Worm (Caenorhabditis elegans): ENCODE results near the gene F12F6.1.

The F12F6.1 gene

DNA sequence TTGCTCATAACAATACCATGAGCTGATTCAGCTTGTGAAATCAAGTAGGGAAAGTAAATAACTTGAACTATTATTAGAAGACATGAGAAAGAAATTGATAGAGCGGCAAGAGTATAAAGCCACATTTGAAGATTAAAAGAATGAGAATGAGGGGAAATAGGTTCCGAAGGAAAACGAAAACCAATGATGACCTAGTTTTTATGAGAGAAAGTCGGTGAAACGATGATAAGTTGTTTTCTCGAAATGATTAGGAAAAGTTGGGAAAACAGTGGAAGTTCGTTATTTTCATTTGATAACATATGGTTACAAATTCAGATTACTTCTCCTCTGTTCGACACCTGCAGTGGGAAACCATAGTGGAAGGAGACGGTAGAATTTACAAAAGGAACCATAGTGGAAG is 31.9 kb upstream of the F12F6.1 start, which contains the start of gene col-128:
TSS of gene col-128 (minus strand) at position 148 of the 400 bp plus-strand sequence.
- TF ChIP-seq ztf-11 (tag; optimal IDR thresholded peaks at IDR 0.05): no peak
- TF ChIP-seq cnd-1 (tag; optimal IDR thresholded peaks at IDR 0.05): no peak
- no peak for TF ChIP-seq drap-1 (GFP tag; optimal IDR thresholded peaks at IDR 0.05)
- TF ChIP-seq lin-13 (tag; optimal IDR thresholded peaks at IDR 0.05): no peak
- TF ChIP-seq lsy-2 (tag; optimal IDR thresholded peaks at IDR 0.05): no peak
- no peak for TF ChIP-seq lin-32 (GFP tag; optimal IDR thresholded peaks at IDR 0.05)
- TF ChIP-seq unc-39 (tag; optimal IDR thresholded peaks at IDR 0.05): no peak
- TF ChIP-seq nhr-76 (tag; optimal IDR thresholded peaks at IDR 0.05): no peak
- TF ChIP-seq hlh-1 (tag; optimal IDR thresholded peaks at IDR 0.05): no peak
- no peak for TF ChIP-seq bed-3 (GFP tag; optimal IDR thresholded peaks at IDR 0.05)
- TF ChIP-seq ces-1 (GFP tag; optimal IDR thresholded peaks at IDR 0.05): no peak
- TF ChIP-seq unc-120 (tag; optimal IDR thresholded peaks at IDR 0.05; ENCODE audit: poor library complexity, severe bottlenecking): no peak
- TF ChIP-seq sem-2 (GFP tag; optimal IDR thresholded peaks at IDR 0.05): no peak
- no peak for TF ChIP-seq nhr-237 (tag; optimal IDR thresholded peaks at IDR 0.05)
- TF ChIP-seq mls-2 (tag; optimal IDR thresholded peaks at IDR 0.05): no peak
- TF ChIP-seq zip-8 (tag; optimal IDR thresholded peaks at IDR 0.05): no peak
- no peak for TF ChIP-seq nhr-2 (tag; optimal IDR thresholded peaks at IDR 0.05)

DNA sequence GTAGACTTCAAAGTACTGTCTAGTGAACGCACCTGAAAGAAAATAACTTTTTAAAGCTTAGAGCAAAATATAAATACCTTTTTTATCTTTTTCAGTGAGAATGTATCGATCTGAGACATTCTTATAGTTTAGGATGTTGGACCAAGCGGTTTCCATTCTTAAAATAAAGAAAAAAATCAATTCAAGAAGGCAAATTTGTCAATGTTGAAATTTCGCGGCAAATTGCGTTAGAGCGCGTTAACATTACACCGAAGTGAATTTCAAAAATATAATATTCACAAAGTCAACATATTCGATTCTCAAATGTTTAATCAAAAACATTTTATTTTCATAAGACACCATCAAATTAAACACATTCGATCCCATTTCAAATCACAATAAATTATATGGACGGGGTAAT is 22.1 kb upstream of the F12F6.1 start, which contains the start of gene F12F6.7:
TSS of gene F12F6.7 (minus strand) at position 157 of the 400 bp plus-strand sequence.
- TF ChIP-seq hlh-1 (tag; optimal IDR thresholded peaks at IDR 0.05) (no peak), drap-1 (GFP tag; optimal IDR thresholded peaks at IDR 0.05) (no peak), tbx-8 (GFP tag; optimal IDR thresholded peaks at IDR 0.05) (no peak), unc-120 (tag; optimal IDR thresholded peaks at IDR 0.05; ENCODE audit: poor library complexity, severe bottlenecking) (no peak), mep-1 (tag; optimal IDR thresholded peaks at IDR 0.05) (no peak), nhr-237 (tag; optimal IDR thresholded peaks at IDR 0.05) (no peak), zip-8 (tag; optimal IDR thresholded peaks at IDR 0.05) (no peak), blmp-1 (tag; optimal IDR thresholded peaks at IDR 0.05) (no peak), pha-4 (tag; optimal IDR thresholded peaks at IDR 0.05) (no peak)

DNA sequence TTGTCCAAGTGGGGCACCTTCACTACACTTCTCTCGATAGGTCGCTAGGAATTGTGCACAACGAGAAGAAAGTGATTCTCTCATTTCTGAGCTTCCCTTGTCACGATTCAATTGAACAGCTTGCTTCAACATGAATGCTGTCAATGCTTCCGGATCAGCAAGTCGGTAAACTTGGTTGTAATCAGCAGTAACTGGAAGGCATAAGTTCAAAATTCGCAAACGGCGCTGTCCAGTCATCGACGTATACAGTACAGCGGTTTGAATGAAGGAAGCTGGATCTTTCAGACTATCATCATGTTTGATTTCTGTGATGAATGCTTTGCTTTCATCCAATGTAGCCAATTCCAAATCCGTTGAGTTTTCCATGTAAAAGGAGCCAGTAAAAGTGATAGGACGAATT is 20.7 kb upstream of the F12F6.1 start:
- TF ChIP-seq ces-1 (GFP tag; optimal IDR thresholded peaks at IDR 0.05) (no peak), zip-8 (tag; optimal IDR thresholded peaks at IDR 0.05) (no peak), M03D4.4 (tag; optimal IDR thresholded peaks at IDR 0.05) (no peak), tbx-8 (GFP tag; optimal IDR thresholded peaks at IDR 0.05) (no peak), ceh-39 (tag; optimal IDR thresholded peaks at IDR 0.05) (no peak), elt-3 (tag; optimal IDR thresholded peaks at IDR 0.05) (no peak), nhr-76 (tag; optimal IDR thresholded peaks at IDR 0.05) (no peak), hlh-1 (tag; optimal IDR thresholded peaks at IDR 0.05) (no peak), lin-32 (GFP tag; optimal IDR thresholded peaks at IDR 0.05) (no peak), flh-1 (GFP tag; optimal IDR thresholded peaks at IDR 0.05) (no peak), pha-4 (tag; optimal IDR thresholded peaks at IDR 0.05) (no peak)

DNA sequence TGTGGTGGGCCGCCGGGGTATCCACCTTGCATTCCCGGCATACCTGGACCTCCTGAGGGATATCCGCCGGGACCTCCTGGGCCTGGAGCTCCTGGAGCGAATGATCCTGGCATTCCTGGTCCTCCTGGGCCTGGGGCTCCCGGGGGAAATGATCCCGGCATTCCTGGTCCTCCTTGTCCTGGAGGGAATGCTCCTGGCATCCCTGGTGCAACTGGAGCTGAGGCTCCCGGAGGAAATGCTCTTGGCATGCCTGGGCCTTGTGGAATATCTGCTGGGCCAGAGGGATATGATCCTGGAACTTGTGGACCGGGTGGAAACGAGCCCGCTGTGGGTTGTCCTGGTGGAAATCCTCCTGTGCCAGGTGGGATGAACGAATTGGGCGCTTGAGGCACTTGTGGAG is 18.7 kb upstream of the F12F6.1 start:
- TF ChIP-seq ztf-11 (tag; optimal IDR thresholded peaks at IDR 0.05): no peak
- TF ChIP-seq cnd-1 (tag; optimal IDR thresholded peaks at IDR 0.05): no peak

DNA sequence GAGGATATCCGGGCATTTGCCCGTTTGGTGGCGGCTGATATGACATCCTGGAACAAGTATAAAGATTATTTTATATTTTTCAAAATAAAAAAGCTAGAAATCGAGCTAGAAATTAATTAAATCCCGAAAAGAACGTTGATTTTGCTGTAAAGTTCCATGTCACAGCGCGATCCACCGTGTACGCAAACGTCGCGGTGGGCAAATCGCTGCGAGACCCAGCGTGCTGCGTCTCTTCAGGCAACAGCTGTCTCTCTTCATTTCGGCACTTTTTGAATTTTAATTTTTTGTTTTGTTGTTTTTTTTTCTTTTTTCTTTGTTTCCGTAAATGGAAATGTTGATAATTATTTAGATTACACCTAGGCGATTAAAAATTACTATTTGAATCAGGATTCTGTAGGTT is 17.6 kb upstream of the F12F6.1 start, which contains the start of gene sec-24.1:
TSS of gene sec-24.1 (minus strand) at position 49 of the 400 bp plus-strand sequence.
- TF ChIP-seq lsy-2 (tag; optimal IDR thresholded peaks at IDR 0.05) (peak; percentile 99), pha-4 (tag; optimal IDR thresholded peaks at IDR 0.05) (peak; percentile 84), ham-2 (GFP tag; optimal IDR thresholded peaks at IDR 0.05) (no peak), ces-1 (GFP tag; optimal IDR thresholded peaks at IDR 0.05) (peak; percentile 61), hlh-1 (tag; optimal IDR thresholded peaks at IDR 0.05) (peak; percentile 96), mab-5 (tag; optimal IDR thresholded peaks at IDR 0.05) (no peak), snpc-4 (tag; optimal IDR thresholded peaks at IDR 0.05) (no peak), ceh-39 (tag; optimal IDR thresholded peaks at IDR 0.05) (no peak), drap-1 (GFP tag; optimal IDR thresholded peaks at IDR 0.05) (no peak), elt-3 (tag; optimal IDR thresholded peaks at IDR 0.05) (no peak), nhr-2 (tag; optimal IDR thresholded peaks at IDR 0.05) (peak; percentile 9), unc-39 (tag; optimal IDR thresholded peaks at IDR 0.05) (no peak), zip-8 (tag; optimal IDR thresholded peaks at IDR 0.05) (no peak), cnd-1 (tag; optimal IDR thresholded peaks at IDR 0.05) (peak; percentile 41), sem-2 (GFP tag; optimal IDR thresholded peaks at IDR 0.05) (no peak), sptf-1 (tag; optimal IDR thresholded peaks at IDR 0.05) (no peak), blmp-1 (tag; optimal IDR thresholded peaks at IDR 0.05) (no peak), ceh-83 (GFP tag; optimal IDR thresholded peaks at IDR 0.05) (no peak), lin-13 (tag; optimal IDR thresholded peaks at IDR 0.05) (peak; percentile 64), nhr-76 (tag; optimal IDR thresholded peaks at IDR 0.05) (no peak), mep-1 (tag; optimal IDR thresholded peaks at IDR 0.05) (peak; percentile 82), unc-62 (GFP tag; optimal IDR thresholded peaks at IDR 0.05) (no peak), mls-2 (tag; optimal IDR thresholded peaks at IDR 0.05) (no peak), nhr-12 (tag; optimal IDR thresholded peaks at IDR 0.05) (no peak), ceh-43 (GFP tag; optimal IDR thresholded peaks at IDR 0.05) (no peak), nhr-237 (tag; optimal IDR thresholded peaks at IDR 0.05) (peak; percentile 72), bed-3 (GFP tag; optimal IDR thresholded peaks at IDR 0.05) (no peak), ztf-11 (tag; optimal IDR thresholded peaks at IDR 0.05) (no peak), unc-120 (tag; optimal IDR thresholded peaks at IDR 0.05; ENCODE audit: poor library complexity, severe bottlenecking) (peak; percentile 23), M03D4.4 (tag; optimal IDR thresholded peaks at IDR 0.05) (peak; percentile 24), flh-1 (GFP tag; optimal IDR thresholded peaks at IDR 0.05) (no peak), elt-1 (tag; optimal IDR thresholded peaks at IDR 0.05; ENCODE audit: borderline replicate concordance, insufficient read depth) (no peak), nhr-28 (tag; optimal IDR thresholded peaks at IDR 0.05) (no peak), lin-32 (GFP tag; optimal IDR thresholded peaks at IDR 0.05) (no peak), tbx-8 (GFP tag; optimal IDR thresholded peaks at IDR 0.05) (no peak)
